Worm (Caenorhabditis elegans): Measurements from ENCODE around the gene parg-1.
"Not testable (repeated sequence)": the region's sequence is repeated elsewhere in the genome, so short reads cannot be mapped to it uniquely, and the experiment has no call there.

The parg-1 gene

DNA sequence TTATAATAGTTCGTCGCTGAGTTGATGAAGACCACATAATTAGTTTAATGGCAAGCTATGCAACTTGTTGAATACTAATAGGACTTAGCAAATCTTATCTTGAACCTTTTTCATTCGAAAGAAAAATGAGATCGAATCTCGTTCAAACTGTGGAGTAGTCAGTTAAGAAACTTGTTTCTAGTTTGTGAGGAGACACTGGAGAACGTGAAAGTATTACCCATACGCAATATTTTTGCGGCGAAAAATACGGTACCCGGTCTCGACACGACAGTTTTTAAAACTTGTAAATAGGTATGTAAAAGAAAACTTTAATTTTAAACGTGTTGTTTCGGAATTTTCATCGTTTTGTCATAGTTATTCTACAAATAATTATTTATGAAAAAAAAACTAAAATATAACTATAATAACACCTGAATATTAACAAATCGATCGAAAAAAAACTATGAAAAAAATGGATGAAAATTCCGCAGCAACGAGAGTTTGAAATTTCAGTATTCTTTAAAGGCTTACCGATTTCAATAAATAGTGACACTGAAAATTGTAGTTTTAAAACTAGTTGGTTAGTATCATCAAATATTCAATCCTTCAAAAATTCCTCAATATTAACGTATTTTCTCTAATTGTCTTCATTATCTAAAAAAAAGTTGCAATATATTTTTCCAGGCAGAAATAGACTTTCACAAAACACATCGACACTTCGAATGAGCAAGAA lies at the start of gene parg-1, which contains the start of gene F20C5.7:
Gene parg-1 (plus strand): TSS at position 662 of the 712 bp plus-strand sequence.
Gene F20C5.7 (minus strand): TSS at position 101 of the 712 bp plus-strand sequence.
- TF ChIP-seq ceh-36 (tag; optimal IDR thresholded peaks at IDR 0.05) (no peak), hnd-1 (tag; optimal IDR thresholded peaks at IDR 0.05) (no peak), scrt-1 (GFP tag; IDR thresholded peaks at IDR 0.05) (no peak), aly-1 (tag; optimal IDR thresholded peaks at IDR 0.05) (no peak), pes-1 (GFP tag; IDR thresholded peaks at IDR 0.05) (no peak), hmg-4 (GFP tag; optimal IDR thresholded peaks at IDR 0.05) (no peak), ceh-13 (GFP tag; optimal IDR thresholded peaks at IDR 0.05) (no peak), tbx-11 (GFP tag; IDR thresholded peaks at IDR 0.05) (no peak), sea-1 (GFP tag; conservative IDR thresholded peaks at IDR 0.05) (no peak), hmbx-1 (tag; optimal IDR thresholded peaks at IDR 0.05) (no peak), tra-4 (tag; optimal IDR thresholded peaks at IDR 0.05) (no peak), ama-1 (optimal IDR thresholded peaks at IDR 0.05) (no peak), B0310.2 (tag; optimal IDR thresholded peaks at IDR 0.05) (no peak)

DNA sequence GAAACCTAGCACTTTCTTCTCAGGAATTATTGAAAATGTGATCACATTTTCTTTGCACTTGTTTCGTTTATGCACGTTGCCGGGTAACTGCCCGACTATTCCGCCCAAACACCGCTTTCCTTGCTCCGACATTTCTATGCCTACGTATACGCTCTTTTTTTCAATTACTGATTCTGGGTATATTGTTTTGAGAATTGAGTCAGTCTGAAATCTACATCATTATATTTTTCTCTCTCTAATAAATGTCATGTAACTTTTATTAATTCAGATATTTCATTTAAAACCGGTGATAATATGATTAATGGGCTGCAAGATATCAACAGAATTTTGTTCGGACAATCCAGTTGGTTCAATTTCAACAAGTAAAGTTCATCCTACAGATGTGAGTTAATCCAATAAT lies 48.6 kb upstream of the parg-1 start, which contains the start of gene ttll-11:
Gene ttll-11 (plus strand): TSS at position 301 of the 400 bp plus-strand sequence.
- no peak for TF ChIP-seq tbx-37 (GFP tag; conservative IDR thresholded peaks at IDR 0.05)
- no peak for TF ChIP-seq hnd-1 (tag; optimal IDR thresholded peaks at IDR 0.05)
- TF ChIP-seq ceh-13 (GFP tag; optimal IDR thresholded peaks at IDR 0.05): no peak
- no peak for TF ChIP-seq B0310.2 (tag; optimal IDR thresholded peaks at IDR 0.05)
- no peak for TF ChIP-seq ama-1 (optimal IDR thresholded peaks at IDR 0.05)
- TF ChIP-seq ceh-36 (tag; optimal IDR thresholded peaks at IDR 0.05): no peak
- no peak for TF ChIP-seq ets-7 (tag; optimal IDR thresholded peaks at IDR 0.05)
- TF ChIP-seq F13C5.2 (tag; optimal IDR thresholded peaks at IDR 0.05): no peak
- TF ChIP-seq sea-1 (GFP tag; conservative IDR thresholded peaks at IDR 0.05): no peak
- TF ChIP-seq tbx-11 (GFP tag; IDR thresholded peaks at IDR 0.05): no peak
- no peak for TF ChIP-seq tra-4 (tag; optimal IDR thresholded peaks at IDR 0.05)
- no peak for TF ChIP-seq hmg-4 (GFP tag; optimal IDR thresholded peaks at IDR 0.05)
- no peak for TF ChIP-seq flt-1 (GFP tag; IDR thresholded peaks at IDR 0.05)
- TF ChIP-seq pes-1 (GFP tag; IDR thresholded peaks at IDR 0.05): no peak
- no peak for TF ChIP-seq scrt-1 (GFP tag; IDR thresholded peaks at IDR 0.05)
- TF ChIP-seq hmbx-1 (tag; optimal IDR thresholded peaks at IDR 0.05): no peak
- TF ChIP-seq aly-1 (tag; optimal IDR thresholded peaks at IDR 0.05): no peak

ce11 chrIV:8705504-8705903 lies 40.5 kb upstream of the parg-1 start, which contains the start of gene H23L24.4:
Gene H23L24.4 (minus strand): TSS chrIV:8705604.
- TF ChIP-seq scrt-1 (GFP tag; IDR thresholded peaks at IDR 0.05) (no peak), tbx-11 (GFP tag; IDR thresholded peaks at IDR 0.05) (no peak), pes-1 (GFP tag; IDR thresholded peaks at IDR 0.05) (no peak), sea-1 (GFP tag; conservative IDR thresholded peaks at IDR 0.05) (no peak), ceh-36 (tag; optimal IDR thresholded peaks at IDR 0.05) (no peak), ceh-13 (GFP tag; optimal IDR thresholded peaks at IDR 0.05) (no peak), B0310.2 (tag; optimal IDR thresholded peaks at IDR 0.05) (no peak), tbx-37 (GFP tag; conservative IDR thresholded peaks at IDR 0.05) (no peak), F13C5.2 (tag; optimal IDR thresholded peaks at IDR 0.05) (no peak), hmbx-1 (tag; optimal IDR thresholded peaks at IDR 0.05) (no peak), ama-1 (optimal IDR thresholded peaks at IDR 0.05) (no peak), ets-7 (tag; optimal IDR thresholded peaks at IDR 0.05) (no peak), flt-1 (GFP tag; IDR thresholded peaks at IDR 0.05) (no peak), hnd-1 (tag; optimal IDR thresholded peaks at IDR 0.05) (no peak), aly-1 (tag; optimal IDR thresholded peaks at IDR 0.05) (no peak), tra-4 (tag; optimal IDR thresholded peaks at IDR 0.05) (no peak), hmg-4 (GFP tag; optimal IDR thresholded peaks at IDR 0.05) (no peak)

DNA sequence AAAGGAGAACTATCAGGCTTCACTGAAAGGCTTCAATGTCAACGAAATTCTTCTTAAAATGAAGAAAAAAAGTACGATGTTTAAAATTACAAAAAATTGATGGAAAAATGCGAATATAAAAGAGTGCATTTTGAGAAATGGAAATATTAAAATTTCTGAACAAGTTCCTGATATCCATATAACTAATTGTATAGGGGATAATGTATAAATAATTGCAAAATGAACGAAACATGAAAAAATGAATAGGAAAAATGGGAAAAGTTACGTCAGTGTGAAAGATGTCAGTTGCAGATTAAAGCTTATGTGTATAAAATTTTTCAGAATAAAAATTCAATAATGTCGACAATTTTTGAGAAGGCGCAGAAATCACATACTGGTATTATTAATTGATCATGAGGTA lies 38.0 kb upstream of the parg-1 start:
- TF ChIP-seq tbx-37 (GFP tag; conservative IDR thresholded peaks at IDR 0.05) (no peak), ceh-13 (GFP tag; optimal IDR thresholded peaks at IDR 0.05) (no peak), ceh-36 (tag; optimal IDR thresholded peaks at IDR 0.05) (no peak), aly-1 (tag; optimal IDR thresholded peaks at IDR 0.05) (no peak), pes-1 (GFP tag; IDR thresholded peaks at IDR 0.05) (no peak), tbx-11 (GFP tag; IDR thresholded peaks at IDR 0.05) (no peak), flt-1 (GFP tag; IDR thresholded peaks at IDR 0.05) (no peak), ets-7 (tag; optimal IDR thresholded peaks at IDR 0.05) (no peak), hmbx-1 (tag; optimal IDR thresholded peaks at IDR 0.05) (no peak), sea-1 (GFP tag; conservative IDR thresholded peaks at IDR 0.05) (no peak), ama-1 (optimal IDR thresholded peaks at IDR 0.05) (no peak)

ce11 chrIV:8715032-8715431 lies 31.0 kb upstream of the parg-1 start, which contains the start of the genes parg-2 and ipla-5:
Gene parg-2 (minus strand): TSS chrIV:8715132.
Gene ipla-5 (plus strand): TSS chrIV:8715247.
- not testable (repeated sequence) for TF ChIP-seq ceh-36 (tag; optimal IDR thresholded peaks at IDR 0.05); hmg-4 (GFP tag; optimal IDR thresholded peaks at IDR 0.05); sea-1 (GFP tag; conservative IDR thresholded peaks at IDR 0.05)

DNA sequence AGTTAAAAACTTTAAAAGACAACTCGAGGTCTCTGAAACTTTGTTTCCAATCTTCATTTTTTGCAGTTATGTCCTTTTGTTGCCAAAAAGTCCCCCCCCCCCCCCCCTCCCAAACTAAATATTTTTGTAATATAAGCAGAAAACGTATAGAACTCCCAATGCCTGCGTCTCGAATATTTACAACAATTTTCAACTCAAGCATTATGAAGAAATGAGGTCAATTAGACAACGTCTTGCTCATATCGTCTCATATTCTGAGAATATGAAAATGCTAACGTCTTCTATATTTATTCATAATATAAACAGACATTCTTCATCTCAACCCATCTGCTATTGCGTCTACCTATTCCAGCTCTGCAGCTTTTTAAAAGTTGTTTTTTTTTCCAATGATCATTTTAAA lies 27.9 kb upstream of the parg-1 start, which contains the start of gene H23L24.1:
Gene H23L24.1 (plus strand): TSS at position 301 of the 400 bp plus-strand sequence.
- TF ChIP-seq hmbx-1 (tag; optimal IDR thresholded peaks at IDR 0.05): no peak
- no peak for TF ChIP-seq hnd-1 (tag; optimal IDR thresholded peaks at IDR 0.05)
- no peak for TF ChIP-seq F13C5.2 (tag; optimal IDR thresholded peaks at IDR 0.05)
- no peak for TF ChIP-seq scrt-1 (GFP tag; IDR thresholded peaks at IDR 0.05)
- TF ChIP-seq ama-1 (optimal IDR thresholded peaks at IDR 0.05): no peak
- no peak for TF ChIP-seq flt-1 (GFP tag; IDR thresholded peaks at IDR 0.05)
- no peak for TF ChIP-seq hmg-4 (GFP tag; optimal IDR thresholded peaks at IDR 0.05)

DNA sequence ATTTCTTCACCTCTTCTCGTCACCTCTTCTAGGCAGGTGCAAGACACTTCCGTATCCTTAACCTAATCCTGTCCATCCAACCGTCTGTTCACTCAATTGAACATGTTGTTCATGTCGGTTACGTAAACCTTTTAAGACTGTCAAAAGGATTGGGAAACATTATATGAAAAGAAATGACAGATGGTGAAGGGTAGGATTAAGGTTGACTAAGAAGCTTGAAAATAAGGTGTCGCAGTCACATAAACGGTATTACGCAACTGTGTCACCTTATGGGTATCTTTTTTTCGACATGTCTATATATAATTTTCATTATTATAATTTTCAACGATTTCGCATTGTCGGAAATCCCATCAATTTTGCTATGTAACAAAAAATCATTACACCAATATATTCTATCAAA lies 23.3 kb upstream of the parg-1 start:
- TF ChIP-seq ets-7 (tag; optimal IDR thresholded peaks at IDR 0.05) (no peak), tra-4 (tag; optimal IDR thresholded peaks at IDR 0.05) (no peak), ceh-13 (GFP tag; optimal IDR thresholded peaks at IDR 0.05) (no peak), ceh-36 (tag; optimal IDR thresholded peaks at IDR 0.05) (no peak)

All from whole organism, early embryonic.